Fruit fly (Drosophila melanogaster) whole organism, pupa: ENCODE measurements around the gene Pcyt2.

Experiments
- CG10348 ChIP-seq: fragments of 200-800 bp; sonication (Bioruptor generic); IDR thresholded peaks from 2 replicates; pipeline ENCODE4 v1.3.6; 2022; ENCODE audit warnings: missing biosample characterization, missing genetic modification characterization
- CG12605 ChIP-seq: fragments of 200-800 bp; sonication (Bioruptor generic); IDR thresholded peaks from 2 replicates; pipeline ENCODE4 v1.3.6; 2022; ENCODE audit warnings: missing biosample characterization, missing genetic modification characterization
- CG13204 ChIP-seq: fragments of 200-800 bp; sonication (Bioruptor generic); optimal IDR thresholded peaks from 2 replicates; lab custom pipeline; 2018; ENCODE audit warnings: missing biosample characterization, mild to moderate bottlenecking, missing genetic modification characterization, moderate library complexity
- CG14655 ChIP-seq: fragments of 200-800 bp; sonication (Bioruptor generic); optimal IDR thresholded peaks from 3 replicates; lab custom pipeline; 2017; ENCODE audit warnings: mild to moderate bottlenecking, missing biosample characterization, missing genetic modification reagents, missing genetic modification characterization
- CG15710 ChIP-seq: fragments of 200-800 bp; sonication (Bioruptor generic); optimal IDR thresholded peaks from 2 replicates; lab custom pipeline; 2018; ENCODE audit warnings: missing biosample characterization, mild to moderate bottlenecking, missing genetic modification characterization, moderate library complexity
- CG17806 ChIP-seq: fragments of 200-800 bp; sonication (Bioruptor generic); optimal IDR thresholded peaks from 2 replicates; lab custom pipeline; 2018; ENCODE audit warnings: missing biosample characterization, mild to moderate bottlenecking, missing genetic modification characterization, moderate library complexity
- CG32121 ChIP-seq: fragments of 200-800 bp; sonication (Bioruptor generic); IDR thresholded peaks from 2 replicates; pipeline ENCODE4 v1.3.6; 2022; ENCODE audit warnings: missing biosample characterization, missing genetic modification characterization
- CG34367 ChIP-seq: fragments of 200-800 bp; sonication (Bioruptor generic); optimal IDR thresholded peaks from 2 replicates; lab custom pipeline; 2018; ENCODE audit warnings: missing biosample characterization, mild to moderate bottlenecking, missing genetic modification characterization
- CG4496 ChIP-seq: fragments of 200-800 bp; sonication (Bioruptor generic); IDR thresholded peaks from 3 replicates; pipeline ENCODE4 v1.3.6; 2022; ENCODE audit warnings: missing biosample characterization, missing genetic modification characterization
- CG8159 ChIP-seq: fragments of 200-800 bp; sonication (Bioruptor generic); optimal IDR thresholded peaks from 3 replicates; lab custom pipeline; 2018; ENCODE audit warnings: missing biosample characterization, mild to moderate bottlenecking, missing genetic modification characterization, moderate library complexity
- CG8301 ChIP-seq: fragments of 200-800 bp; sonication (Bioruptor generic); optimal IDR thresholded peaks from 2 replicates; lab custom pipeline; 2018; ENCODE audit warnings: missing biosample characterization, mild to moderate bottlenecking, missing genetic modification characterization
- CG9948 ChIP-seq: fragments of 200-800 bp; sonication (Bioruptor generic); optimal IDR thresholded peaks from 2 replicates; lab custom pipeline; 2018; ENCODE audit warnings: missing biosample characterization, mild to moderate bottlenecking, missing genetic modification characterization, moderate library complexity
- D1 ChIP-seq: fragments of 200-800 bp; sonication (Bioruptor generic); optimal IDR thresholded peaks from 2 replicates; lab custom pipeline; 2018; ENCODE audit warnings: missing biosample characterization, mild to moderate bottlenecking, missing genetic modification characterization, moderate library complexity
- EcR ChIP-seq: fragments of 200-800 bp; sonication (Bioruptor generic); optimal IDR thresholded peaks from 3 replicates; lab custom pipeline; 2019; ENCODE audit warnings: missing biosample characterization, missing genetic modification characterization, mild to moderate bottlenecking, moderate library complexity, missing genetic modification reagents
- Ets98B ChIP-seq: fragments of 200-800 bp; sonication (Bioruptor generic); IDR thresholded peaks from 2 replicates; pipeline ENCODE4 v1.3.6; 2022; ENCODE audit warnings: missing biosample characterization, missing genetic modification characterization
- Pif1A ChIP-seq: fragments of 200-800 bp; sonication (Bioruptor generic); optimal IDR thresholded peaks from 3 replicates; lab custom pipeline; 2016; ENCODE audit warnings: missing biosample characterization, missing genetic modification characterization
- Pif1B ChIP-seq: fragments of 200-800 bp; sonication (Bioruptor generic); optimal IDR thresholded peaks from 3 replicates; lab custom pipeline; 2016; ENCODE audit warnings: missing biosample characterization, missing genetic modification characterization
- Snoo ChIP-seq: fragments of 200-800 bp; sonication (Bioruptor generic); optimal IDR thresholded peaks from 3 replicates; lab custom pipeline; 2017; ENCODE audit warnings: missing biosample characterization, mild to moderate bottlenecking, missing genetic modification characterization, inconsistent platforms
- fd96Ca ChIP-seq: fragments of 200-800 bp; sonication (Bioruptor generic); IDR thresholded peaks from 3 replicates; pipeline ENCODE4 v1.3.6; 2022; ENCODE audit warnings: missing biosample characterization, missing genetic modification characterization
- gl ChIP-seq: fragments of 200-800 bp; sonication (Bioruptor generic); optimal IDR thresholded peaks from 2 replicates; lab custom pipeline; 2018; ENCODE audit warnings: missing biosample characterization, mild to moderate bottlenecking, missing genetic modification characterization
- rn ChIP-seq: fragments of 200-800 bp; sonication (Bioruptor generic); IDR thresholded peaks from 2 replicates; pipeline ENCODE4 v1.3.6; 2022; ENCODE audit warnings: missing biosample characterization, missing genetic modification characterization

Pcyt2 gene

dm6 chr3L:1548345-1548970 lies 4.8 kb upstream of the Pcyt2 start:
- TF ChIP-seq gl (tag; lab: Kevin White, UChicago) = no peak
- no peak for TF ChIP-seq fd96Ca
- no peak for TF ChIP-seq Pif1B
- TF ChIP-seq CG17806 (tag; lab: Kevin White, UChicago) = no peak
- no peak for TF ChIP-seq rn
- TF ChIP-seq CG4496 (GFP tag; lab: Robert Waterston, UW) = no peak
- TF ChIP-seq CG14655 (GFP tag; lab: Kevin White, UChicago) = no peak
- no peak for TF ChIP-seq CG10348 (GFP tag; lab: Robert Waterston, UW)
- TF ChIP-seq CG34367 = peak; percentile 7
- TF ChIP-seq CG8159 = peak; percentile 18
- TF ChIP-seq CG32121 (GFP tag; lab: Robert Waterston, UW) = no peak
- TF ChIP-seq EcR (GFP tag; lab: Kevin White, UChicago) = no peak
- no peak for TF ChIP-seq Pif1A (GFP tag; lab: Kevin White, UChicago)
- TF ChIP-seq CG12605 (GFP tag; lab: Robert Waterston, UW) = no peak
- no peak for TF ChIP-seq D1 (tag; lab: Kevin White, UChicago)
- no peak for TF ChIP-seq CG8301
- TF ChIP-seq CG15710 (tag; lab: Kevin White, UChicago) = peak; percentile 41
- no peak for TF ChIP-seq Ets98B (GFP tag; lab: Robert Waterston, UW)
- peak; percentile 54 for TF ChIP-seq Snoo (tag; lab: Kevin White, UChicago)
- TF ChIP-seq CG9948 = peak; percentile 5
- TF ChIP-seq CG13204 (GFP tag; lab: Kevin White, UChicago) = no peak

- no peak for TF ChIP-seq CG9948
Measured at dm6 chr3L:1549148-1549547, 4.1 kb upstream of the Pcyt2 start.

- no peak for TF ChIP-seq CG34367
- 0 out of 3 replicates have a peak, but pooled peaks have one; percentile 19 for TF ChIP-seq CG4496 (GFP tag; lab: Robert Waterston, UW)
Measured at dm6 chr3L:1549634-1550071, 3.6 kb upstream of the Pcyt2 start.

- TF ChIP-seq CG32121 (GFP tag; lab: Robert Waterston, UW) (no peak), CG17806 (tag; lab: Kevin White, UChicago) (no peak), CG34367 (no peak), EcR (GFP tag; lab: Kevin White, UChicago) (no peak)
- TF ChIP-seq, all 21 proteins: peak for 0
Measured at dm6 chr3L:1550914-1551313, 2.4 kb upstream of the Pcyt2 start.

- TF ChIP-seq CG8159 (peak; percentile 80), CG34367 (peak; percentile 51), CG12605 (GFP tag; lab: Robert Waterston, UW) (no peak), Snoo (tag; lab: Kevin White, UChicago) (peak; percentile 86), CG8301 (peak; percentile 62), rn (peak; percentile 78), gl (tag; lab: Kevin White, UChicago) (no peak), Pif1B (peak; percentile 75), CG17806 (tag; lab: Kevin White, UChicago) (peak; percentile 64), CG32121 (GFP tag; lab: Robert Waterston, UW) (peak; percentile 86), CG4496 (GFP tag; lab: Robert Waterston, UW) (peak; percentile 91), D1 (tag; lab: Kevin White, UChicago) (no peak), Ets98B (GFP tag; lab: Robert Waterston, UW) (peak; percentile 88), CG9948 (peak; percentile 67), CG15710 (tag; lab: Kevin White, UChicago) (peak; percentile 84), Pif1A (GFP tag; lab: Kevin White, UChicago) (no peak), CG13204 (GFP tag; lab: Kevin White, UChicago) (no peak), EcR (GFP tag; lab: Kevin White, UChicago) (no peak), CG14655 (GFP tag; lab: Kevin White, UChicago) (no peak), CG10348 (GFP tag; lab: Robert Waterston, UW) (peak; percentile 78), fd96Ca (peak; percentile 93)
Measured at dm6 chr3L:1558178-1558788, 5.0 kb downstream of the Pcyt2 start, which contains the start of the genes Pex10 and CG12099. TSS of gene Pex10 (plus strand) at chr3L:1558228. TSS of gene CG12099 (minus strand) at chr3L:1558484.

dm6 chr3L:1565092-1565491 lies 11.8 kb downstream of the Pcyt2 start, which contains the start of gene CG12003:
TSS of gene CG12003 (plus strand) at chr3L:1565392.
- TF ChIP-seq CG8159 = no peak
- no peak for TF ChIP-seq D1 (tag; lab: Kevin White, UChicago)
- TF ChIP-seq Pif1B = no peak
- no peak for TF ChIP-seq gl (tag; lab: Kevin White, UChicago)
- no peak for TF ChIP-seq CG12605 (GFP tag; lab: Robert Waterston, UW)
- no peak for TF ChIP-seq fd96Ca
- no peak for TF ChIP-seq CG17806 (tag; lab: Kevin White, UChicago)
- no peak for TF ChIP-seq CG34367
- TF ChIP-seq CG9948 = no peak
- TF ChIP-seq Pif1A (GFP tag; lab: Kevin White, UChicago) = no peak
- no peak for TF ChIP-seq CG15710 (tag; lab: Kevin White, UChicago)
- TF ChIP-seq Ets98B (GFP tag; lab: Robert Waterston, UW) = no peak
- no peak for TF ChIP-seq CG10348 (GFP tag; lab: Robert Waterston, UW)
- no peak for TF ChIP-seq CG4496 (GFP tag; lab: Robert Waterston, UW)
- no peak for TF ChIP-seq Snoo (tag; lab: Kevin White, UChicago)
- no peak for TF ChIP-seq CG8301
